Fruit fly (Drosophila melanogaster) whole organism, embryonic: ENCODE results near the gene Rab6.

ENCODE experiments used
- Abd-B ChIP-seq: fragments of 200-800 bp; sonication (Bioruptor generic); optimal IDR thresholded peaks from 2 replicates; lab custom pipeline; 2018; ENCODE audit warnings: missing biosample characterization, mild to moderate bottlenecking, missing genetic modification characterization, moderate library complexity
- B-H1 ChIP-seq: fragments of 200-800 bp; sonication (Bioruptor generic); IDR thresholded peaks from 3 replicates; pipeline ENCODE4 v1.3.6; 2022; ENCODE audit warnings: missing biosample characterization, missing genetic modification characterization
- BEAF-32 ChIP-seq: fragments of 200-800 bp; sonication (Bioruptor generic); optimal IDR thresholded peaks from 3 replicates; lab custom pipeline; 2017; ENCODE audit warnings: missing biosample characterization, missing genetic modification characterization, mild to moderate bottlenecking, moderate library complexity, missing genetic modification reagents
- Bgb ChIP-seq: fragments of 200-800 bp; sonication (Bioruptor generic); IDR thresholded peaks from 2 replicates; pipeline ENCODE4 v1.3.6; 2022; ENCODE audit warnings: missing biosample characterization, missing genetic modification characterization; ENCODE audit not compliant: partially characterized antibody
- BtbVII ChIP-seq: fragments of 200-800 bp; sonication (Bioruptor generic); optimal IDR thresholded peaks from 3 replicates; lab custom pipeline; 2017; ENCODE audit warnings: missing biosample characterization, mild to moderate bottlenecking, missing genetic modification characterization
- CG11456 ChIP-seq: fragments of 200-800 bp; sonication (Bioruptor generic); IDR thresholded peaks from 3 replicates; pipeline ENCODE4 v1.3.6; 2022; ENCODE audit warnings: missing biosample characterization, missing genetic modification characterization
- CG12104 ChIP-seq: fragments of 200-800 bp; sonication (Bioruptor generic); optimal IDR thresholded peaks from 3 replicates; lab custom pipeline; 2016; ENCODE audit warnings: missing biosample characterization, missing genetic modification characterization
- CG13624 ChIP-seq: fragments of 200-800 bp; sonication (Bioruptor generic); optimal IDR thresholded peaks from 2 replicates; lab custom pipeline; 2016; ENCODE audit warnings: missing biosample characterization, missing genetic modification characterization
- CG15073 ChIP-seq: fragments of 200-800 bp; sonication (Bioruptor generic); optimal IDR thresholded peaks from 2 replicates; lab custom pipeline; 2016; ENCODE audit warnings: missing biosample characterization, missing genetic modification characterization
- CG15269 ChIP-seq: fragments of 200-800 bp; sonication (Bioruptor generic); optimal IDR thresholded peaks from 2 replicates; lab custom pipeline; 2018; ENCODE audit warnings: missing biosample characterization, mild to moderate bottlenecking, missing genetic modification characterization, moderate library complexity
- CG15696 ChIP-seq: fragments of 200-800 bp; sonication (Bioruptor generic); optimal IDR thresholded peaks from 2 replicates; lab custom pipeline; 2019; ENCODE audit warnings: missing biosample characterization, mild to moderate bottlenecking, missing genetic modification characterization, moderate library complexity
- CG1602 ChIP-seq: fragments of 200-800 bp; sonication (Bioruptor generic); optimal IDR thresholded peaks from 3 replicates; lab custom pipeline; 2016; ENCODE audit warnings: missing biosample characterization, missing genetic modification characterization
- CG1603 ChIP-seq: fragments of 200-800 bp; sonication (Bioruptor generic); optimal IDR thresholded peaks from 2 replicates; lab custom pipeline; 2019; ENCODE audit warnings: missing biosample characterization, mild to moderate bottlenecking, missing genetic modification characterization, moderate library complexity
- CG17802 ChIP-seq: fragments of 200-800 bp; sonication (Bioruptor generic); optimal IDR thresholded peaks from 2 replicates; lab custom pipeline; 2018; ENCODE audit warnings: missing biosample characterization, mild to moderate bottlenecking, missing genetic modification characterization, moderate library complexity
- CG3838 ChIP-seq: fragments of 200-800 bp; sonication (Bioruptor generic); optimal IDR thresholded peaks from 3 replicates; lab custom pipeline; 2016; ENCODE audit warnings: missing biosample characterization, missing genetic modification characterization
- CG4617 ChIP-seq: fragments of 200-800 bp; sonication (Bioruptor generic); optimal IDR thresholded peaks from 3 replicates; lab custom pipeline; 2016; ENCODE audit warnings: missing biosample characterization, missing genetic modification characterization, borderline replicate concordance
- CG8290 ChIP-seq, 3 experiments: fragments of 200-800 bp; sonication (Bioruptor generic); optimal IDR thresholded peaks; 2 replicates each; lab custom pipeline; 2016 to 2019; ENCODE audit warnings: missing biosample characterization in 3 of 3, missing genetic modification characterization in 3 of 3, mild to moderate bottlenecking in 2 of 3, moderate library complexity in 1 of 3
- CG8765 ChIP-seq: fragments of 200-800 bp; sonication (Bioruptor generic); IDR thresholded peaks from 2 replicates; pipeline ENCODE4 v1.3.6; 2022; ENCODE audit warnings: missing biosample characterization, missing genetic modification characterization
- E2f2 ChIP-seq: fragments of 200-800 bp; sonication (Bioruptor generic); IDR thresholded peaks from 2 replicates; pipeline ENCODE4 v1.3.6; 2022; ENCODE audit warnings: missing biosample characterization, missing genetic modification characterization
- ERR ChIP-seq: fragments of 200-800 bp; sonication (Bioruptor generic); optimal IDR thresholded peaks from 2 replicates; lab custom pipeline; 2016; ENCODE audit warnings: missing biosample characterization, missing genetic modification characterization
- Fer3 ChIP-seq: fragments of 200-800 bp; sonication (Bioruptor generic); optimal IDR thresholded peaks from 2 replicates; lab custom pipeline; 2018; ENCODE audit warnings: missing biosample characterization, mild to moderate bottlenecking, missing genetic modification characterization, moderate library complexity
- GATAe ChIP-seq: fragments of 200-800 bp; sonication (Bioruptor generic); conservative IDR thresholded peaks from 2 replicates; pipeline ENCODE4 v1.3.6; 2022; ENCODE audit warnings: missing biosample characterization, missing genetic modification characterization
- H15 ChIP-seq: fragments of 200-800 bp; sonication (Bioruptor generic); IDR thresholded peaks from 3 replicates; pipeline ENCODE4 v1.3.6; 2022; ENCODE audit warnings: missing biosample characterization, missing genetic modification characterization
- HLH3B ChIP-seq: fragments of 200-800 bp; sonication (Bioruptor generic); IDR thresholded peaks from 2 replicates; pipeline ENCODE4 v1.3.6; 2022; ENCODE audit warnings: missing biosample characterization, missing genetic modification characterization
- MBD-R2 ChIP-seq: fragments of 200-800 bp; sonication (Bioruptor generic); IDR thresholded peaks from 2 replicates; pipeline ENCODE4 v1.3.6; 2022; ENCODE audit warnings: missing biosample characterization, missing genetic modification characterization
- MTF-1 ChIP-seq: fragments of 200-800 bp; sonication (Bioruptor generic); optimal IDR thresholded peaks from 2 replicates; lab custom pipeline; 2018; ENCODE audit warnings: missing biosample characterization, mild to moderate bottlenecking, missing genetic modification characterization, borderline replicate concordance
- NfI ChIP-seq: fragments of 200-800 bp; sonication (Bioruptor generic); optimal IDR thresholded peaks from 3 replicates; lab custom pipeline; 2018; ENCODE audit warnings: missing biosample characterization, mild to moderate bottlenecking, missing genetic modification characterization, moderate library complexity
- Six4 ChIP-seq: fragments of 200-800 bp; sonication (Bioruptor generic); optimal IDR thresholded peaks from 2 replicates; lab custom pipeline; 2016; ENCODE audit warnings: missing biosample characterization, missing genetic modification characterization
- emc ChIP-seq: fragments of 200-800 bp; sonication (Bioruptor generic); optimal IDR thresholded peaks from 2 replicates; lab custom pipeline; 2016; ENCODE audit warnings: missing biosample characterization, missing genetic modification characterization
- fd3F ChIP-seq: fragments of 200-800 bp; sonication (Bioruptor generic); optimal IDR thresholded peaks from 2 replicates; lab custom pipeline; 2018; ENCODE audit warnings: missing biosample characterization, mild to moderate bottlenecking, missing genetic modification characterization, moderate library complexity
- ftz-f1 ChIP-seq: fragments of 200-800 bp; sonication (Bioruptor generic); optimal IDR thresholded peaks from 2 replicates; lab custom pipeline; 2016; ENCODE audit warnings: missing biosample characterization, missing genetic modification characterization
- fu2 ChIP-seq: fragments of 200-800 bp; sonication (Bioruptor generic); optimal IDR thresholded peaks from 2 replicates; lab custom pipeline; 2016; ENCODE audit warnings: missing biosample characterization, missing genetic modification characterization
- ham ChIP-seq: fragments of 200-800 bp; sonication (Bioruptor generic); IDR thresholded peaks from 2 replicates; pipeline ENCODE4 v1.3.6; 2022; ENCODE audit warnings: missing biosample characterization, missing genetic modification characterization
- hkb ChIP-seq, 2 experiments: fragments of 200-800 bp in 1 of 2; fragments of >200 bp in 1 of 2; sonication (Bioruptor generic) in 1 of 2; IDR thresholded peaks in 1 of 2; optimal IDR thresholded peaks in 1 of 2; 2 replicates each; pipeline versions ENCODE4 v1.3.6 to Lab custom; 2017 to 2022; ENCODE audit warnings: missing biosample characterization in 1 of 2, missing genetic modification characterization in 1 of 2
- insv ChIP-seq, 2 experiments: fragments of 200-800 bp; sonication (Bioruptor generic); optimal IDR thresholded peaks; 3 replicates each; lab custom pipeline; 2016 to 2018; ENCODE audit warnings: missing biosample characterization in 2 of 2, missing genetic modification characterization in 2 of 2
- klu ChIP-seq: fragments of 200-800 bp; sonication (Bioruptor generic); IDR thresholded peaks from 2 replicates; pipeline ENCODE4 v1.3.6; 2022; ENCODE audit warnings: missing biosample characterization, missing genetic modification characterization
- lbe ChIP-seq: fragments of 200-800 bp; sonication (Bioruptor generic); optimal IDR thresholded peaks from 2 replicates; lab custom pipeline; 2016; ENCODE audit warnings: missing biosample characterization, mild to moderate bottlenecking, missing genetic modification characterization
- p53 ChIP-seq: fragments of 200-800 bp; sonication (Bioruptor generic); optimal IDR thresholded peaks from 2 replicates; lab custom pipeline; 2016; ENCODE audit warnings: missing biosample characterization, missing genetic modification characterization
- pfk ChIP-seq: fragments of 200-800 bp; sonication (Bioruptor generic); optimal IDR thresholded peaks from 2 replicates; lab custom pipeline; 2018; ENCODE audit warnings: missing biosample characterization, mild to moderate bottlenecking, missing genetic modification characterization, moderate library complexity
- sens-2 ChIP-seq: fragments of 200-800 bp; sonication (Bioruptor generic); IDR thresholded peaks from 2 replicates; pipeline ENCODE4 v1.3.6; 2022; ENCODE audit warnings: missing biosample characterization, missing genetic modification characterization
- shn ChIP-seq: fragments of 200-800 bp; sonication (Bioruptor generic); optimal IDR thresholded peaks from 3 replicates; lab custom pipeline; 2016; ENCODE audit warnings: missing biosample characterization, missing genetic modification characterization
- ssp ChIP-seq: fragments of 200-800 bp; sonication (Bioruptor generic); IDR thresholded peaks from 2 replicates; pipeline ENCODE4 v1.3.6; 2022; ENCODE audit warnings: missing biosample characterization, missing genetic modification characterization
- tll ChIP-seq, 2 experiments: fragments of 200-800 bp in 1 of 2; fragments of >200 bp in 1 of 2; sonication (Bioruptor generic) in 1 of 2; optimal IDR thresholded peaks; 2 replicates each; lab custom pipeline; 2017 to 2019; ENCODE audit warnings: missing biosample characterization in 2 of 2, missing genetic modification characterization in 2 of 2, mild to moderate bottlenecking in 1 of 2, moderate library complexity in 1 of 2
- toy ChIP-seq: fragments of 200-800 bp; sonication (Bioruptor generic); IDR thresholded peaks from 2 replicates; pipeline ENCODE4 v1.3.6; 2022; ENCODE audit warnings: missing biosample characterization, missing genetic modification characterization
- trh ChIP-seq: fragments of 200-800 bp; sonication (Bioruptor generic); optimal IDR thresholded peaks from 2 replicates; lab custom pipeline; 2016; ENCODE audit warnings: missing biosample characterization, missing genetic modification characterization
- vfl ChIP-seq: fragments of 200-800 bp; sonication (Bioruptor generic); optimal IDR thresholded peaks from 2 replicates; lab custom pipeline; 2016; ENCODE audit warnings: missing biosample characterization, missing genetic modification characterization
- vnd ChIP-seq: fragments of 200-800 bp; sonication (Bioruptor generic); IDR thresholded peaks from 3 replicates; pipeline ENCODE4 v1.3.6; 2022; ENCODE audit warnings: missing biosample characterization, missing genetic modification characterization; ENCODE audit not compliant: partially characterized antibody
- wor ChIP-seq: fragments of 200-800 bp; sonication (Bioruptor generic); IDR thresholded peaks from 2 replicates; pipeline ENCODE4 v1.3.6; 2022; ENCODE audit warnings: missing biosample characterization, missing genetic modification characterization
- yki ChIP-seq: fragments of >200 bp; optimal IDR thresholded peaks from 3 replicates; lab custom pipeline; 2018
- zen ChIP-seq: fragments of 200-800 bp; sonication (Bioruptor generic); optimal IDR thresholded peaks from 3 replicates; lab custom pipeline; 2018; ENCODE audit warnings: missing biosample characterization, mild to moderate bottlenecking, missing genetic modification characterization, moderate library complexity
- zfh2 ChIP-seq: fragments of 200-800 bp; sonication (Bioruptor generic); optimal IDR thresholded peaks from 2 replicates; lab custom pipeline; 2016; ENCODE audit warnings: missing biosample characterization, missing genetic modification characterization

Gene Rab6

dm6 chr2L:12093652-12094051 is 15.3 kb downstream of the Rab6 start (continued):
- TF ChIP-seq trh (no peak), CG4617 (GFP tag; lab: Kevin White, UChicago) (peak; percentile 87), CG1603 (tag; lab: Kevin White, UChicago) (peak; percentile 74), klu (no peak), fd3F (GFP tag; lab: Kevin White, UChicago) (no peak), CG15073 (GFP tag; lab: Kevin White, UChicago) (no peak), zfh2 (GFP tag; lab: Kevin White, UChicago) (no peak), NfI (peak; percentile 7), Fer3 (tag; lab: Kevin White, UChicago) (no peak), Six4 (GFP tag; lab: Kevin White, UChicago) (no peak), wor (GFP tag; lab: Robert Waterston, UW) (no peak), yki (no peak), toy (GFP tag; lab: Robert Waterston, UW) (no peak), p53 (GFP tag; lab: Kevin White, UChicago) (no peak), CG8765 (GFP tag; lab: Robert Waterston, UW) (no peak), BEAF-32 (GFP tag; lab: Kevin White, UChicago) (peak; percentile 38), CG15269 (tag; lab: Kevin White, UChicago) (no peak), CG1602 (GFP tag; lab: Kevin White, UChicago) (no peak), MTF-1 (GFP tag; lab: Kevin White, UChicago) (no peak), B-H1 (GFP tag; lab: Robert Waterston, UW) (no peak), CG11456 (no peak), GATAe (GFP tag; lab: Robert Waterston, UW) (no peak), CG17802 (no peak), CG15696 (tag; lab: Kevin White, UChicago) (no peak), H15 (no peak), ftz-f1 (GFP tag; lab: Kevin White, UChicago) (peak; percentile 70), CG12104 (no peak), hkb (optimal IDR thresholded peaks at IDR 0.05; lab: Kevin White, UChicago) (no peak), hkb (GFP tag; IDR thresholded peaks at IDR 0.05; lab: Robert Waterston, UW) (0 out of 2 replicates have a peak, but pooled peaks have one; percentile 9), CG8290 (GFP tag; optimal IDR thresholded peaks at IDR 0.05; lab: Kevin White, UChicago) (no peak), CG8290 (tag; optimal IDR thresholded peaks at IDR 0.05; lab: Kevin White, UChicago) (no peak), Abd-B (no peak), shn (GFP tag; lab: Kevin White, UChicago) (no peak), Bgb (GFP tag; lab: Robert Waterston, UW) (peak; percentile 56), ERR (GFP tag; lab: Kevin White, UChicago) (no peak), CG13624 (GFP tag; lab: Kevin White, UChicago) (no peak), lbe (GFP tag; lab: Kevin White, UChicago) (no peak), tll (GFP tag; optimal IDR thresholded peaks at IDR 0.05; lab: Kevin White, UChicago) (peak in 1 of 2 experiments; percentile 72), ham (no peak), vnd (GFP tag; lab: Robert Waterston, UW) (no peak), zen (tag; lab: Kevin White, UChicago) (peak; percentile 7), emc (GFP tag; lab: Kevin White, UChicago) (no peak), E2f2 (peak; percentile 77), vfl (GFP tag; lab: Kevin White, UChicago) (no peak), MBD-R2 (GFP tag; lab: Robert Waterston, UW) (peak; percentile 60), fu2 (GFP tag; lab: Kevin White, UChicago) (no peak), CG3838 (GFP tag; lab: Kevin White, UChicago) (no peak), insv (GFP tag; optimal IDR thresholded peaks at IDR 0.05; lab: Kevin White, UChicago) (no peak), BtbVII (GFP tag; lab: Kevin White, UChicago) (no peak), HLH3B (no peak), pfk (GFP tag; lab: Kevin White, UChicago) (no peak), sens-2 (GFP tag; lab: Robert Waterston, UW) (no peak), ssp (GFP tag; lab: Robert Waterston, UW) (peak; percentile 43)
